Fruit fly (Drosophila melanogaster) whole organism, embryonic: Measurements from ENCODE around the gene melt.
A peak's percentile ranks its signal among the peaks of the same experiment; 100 is the strongest.

Source experiments
- Ada2b ChIP-seq: fragments of 200-800 bp; sonication (Bioruptor generic); IDR thresholded peaks from 2 replicates; pipeline ENCODE4 v1.3.6; 2022; ENCODE audit warnings: missing biosample characterization, missing genetic modification characterization
- B-H1 ChIP-seq: fragments of 200-800 bp; sonication (Bioruptor generic); IDR thresholded peaks from 3 replicates; pipeline ENCODE4 v1.3.6; 2022; ENCODE audit warnings: missing biosample characterization, missing genetic modification characterization
- CG10147 ChIP-seq: fragments of 200-800 bp; sonication (Bioruptor generic); optimal IDR thresholded peaks from 2 replicates; lab custom pipeline; 2019; ENCODE audit warnings: missing biosample characterization, mild to moderate bottlenecking, missing genetic modification characterization, moderate library complexity
- CG10209 ChIP-seq: fragments of 200-800 bp; sonication (Bioruptor generic); optimal IDR thresholded peaks from 3 replicates; lab custom pipeline; 2017; ENCODE audit warnings: missing biosample characterization, mild to moderate bottlenecking, missing genetic modification characterization, missing genetic modification reagents
- CG10654 ChIP-seq: fragments of 200-800 bp; sonication (Bioruptor generic); optimal IDR thresholded peaks from 2 replicates; lab custom pipeline; 2016; ENCODE audit warnings: missing biosample characterization, missing genetic modification characterization
- CG12299 ChIP-seq: fragments of 200-800 bp; sonication (Bioruptor generic); optimal IDR thresholded peaks from 2 replicates; lab custom pipeline; 2018; ENCODE audit warnings: missing biosample characterization, mild to moderate bottlenecking, missing genetic modification characterization
- CG12942 ChIP-seq: fragments of 200-800 bp; sonication (Bioruptor generic); optimal IDR thresholded peaks from 3 replicates; lab custom pipeline; 2016; ENCODE audit warnings: missing biosample characterization, missing genetic modification characterization
- CG13287 ChIP-seq: fragments of 200-800 bp; sonication (Bioruptor generic); IDR thresholded peaks from 2 replicates; pipeline ENCODE4 v1.3.6; 2022; ENCODE audit warnings: missing biosample characterization, missing genetic modification characterization; ENCODE audit not compliant: partially characterized antibody
- CG13894 ChIP-seq: fragments of 200-800 bp; sonication (Bioruptor generic); optimal IDR thresholded peaks from 3 replicates; lab custom pipeline; 2018; ENCODE audit warnings: missing biosample characterization, mild to moderate bottlenecking, missing genetic modification characterization, moderate library complexity
- CG14710 ChIP-seq: fragments of 200-800 bp; sonication (Bioruptor generic); optimal IDR thresholded peaks from 3 replicates; lab custom pipeline; 2019; ENCODE audit warnings: missing biosample characterization, mild to moderate bottlenecking, missing genetic modification characterization, moderate library complexity
- CG15601 ChIP-seq: fragments of 200-800 bp; sonication (Bioruptor generic); optimal IDR thresholded peaks from 3 replicates; lab custom pipeline; 2019; ENCODE audit warnings: missing biosample characterization, mild to moderate bottlenecking, missing genetic modification characterization, moderate library complexity
- CG1603 ChIP-seq: fragments of 200-800 bp; sonication (Bioruptor generic); optimal IDR thresholded peaks from 2 replicates; lab custom pipeline; 2019; ENCODE audit warnings: missing biosample characterization, mild to moderate bottlenecking, missing genetic modification characterization, moderate library complexity
- CG16813 ChIP-seq: fragments of 200-800 bp; sonication (Bioruptor generic); IDR thresholded peaks from 3 replicates; pipeline ENCODE4 v1.3.6; 2022; ENCODE audit warnings: missing biosample characterization, missing genetic modification characterization; ENCODE audit not compliant: partially characterized antibody
- CG31441 ChIP-seq: fragments of 200-800 bp; sonication (Bioruptor generic); IDR thresholded peaks from 2 replicates; pipeline ENCODE4 v1.3.6; 2022; ENCODE audit warnings: missing biosample characterization, missing genetic modification characterization
- CG3995 ChIP-seq: fragments of 200-800 bp; sonication (Bioruptor generic); optimal IDR thresholded peaks from 3 replicates; lab custom pipeline; 2016; ENCODE audit warnings: missing biosample characterization, missing genetic modification characterization
- CG4404 ChIP-seq: fragments of 200-800 bp; sonication (Bioruptor generic); IDR thresholded peaks from 2 replicates; pipeline ENCODE4 v1.3.6; 2022; ENCODE audit warnings: missing biosample characterization, missing genetic modification characterization
- CG4617 ChIP-seq: fragments of 200-800 bp; sonication (Bioruptor generic); optimal IDR thresholded peaks from 3 replicates; lab custom pipeline; 2016; ENCODE audit warnings: missing biosample characterization, missing genetic modification characterization, borderline replicate concordance
- CG4730 ChIP-seq: fragments of 200-800 bp; sonication (Bioruptor generic); IDR thresholded peaks from 2 replicates; pipeline ENCODE4 v1.3.6; 2022; ENCODE audit warnings: missing biosample characterization, missing genetic modification characterization
- CG7987 ChIP-seq: fragments of 200-800 bp; sonication (Bioruptor generic); optimal IDR thresholded peaks from 2 replicates; lab custom pipeline; 2018; ENCODE audit warnings: missing biosample characterization, mild to moderate bottlenecking, missing genetic modification characterization, moderate library complexity
- CG8765 ChIP-seq: fragments of 200-800 bp; sonication (Bioruptor generic); IDR thresholded peaks from 2 replicates; pipeline ENCODE4 v1.3.6; 2022; ENCODE audit warnings: missing biosample characterization, missing genetic modification characterization
- CG9876 ChIP-seq: fragments of 200-800 bp; sonication (Bioruptor generic); optimal IDR thresholded peaks from 2 replicates; lab custom pipeline; 2016; ENCODE audit warnings: missing biosample characterization, missing genetic modification characterization
- Dad ChIP-seq: fragments of 200-800 bp; sonication (Bioruptor generic); optimal IDR thresholded peaks from 3 replicates; lab custom pipeline; 2016; ENCODE audit warnings: missing biosample characterization, missing genetic modification characterization
- Dbx ChIP-seq: fragments of 200-800 bp; sonication (Bioruptor generic); IDR thresholded peaks from 3 replicates; pipeline ENCODE4 v1.3.6; 2022; ENCODE audit warnings: missing biosample characterization, missing genetic modification characterization
- E2f1 ChIP-seq: fragments of 200-800 bp; sonication (Bioruptor generic); IDR thresholded peaks from 2 replicates; pipeline ENCODE4 v1.3.6; 2022; ENCODE audit warnings: missing biosample characterization, missing genetic modification characterization
- MTF-1 ChIP-seq: fragments of 200-800 bp; sonication (Bioruptor generic); optimal IDR thresholded peaks from 2 replicates; lab custom pipeline; 2018; ENCODE audit warnings: missing biosample characterization, mild to moderate bottlenecking, missing genetic modification characterization, borderline replicate concordance
- Nf-YB ChIP-seq: fragments of 200-800 bp; sonication (Bioruptor generic); optimal IDR thresholded peaks from 3 replicates; lab custom pipeline; 2019; ENCODE audit warnings: missing biosample characterization, mild to moderate bottlenecking, missing genetic modification characterization, moderate library complexity
- Oaz ChIP-seq: fragments of 200-800 bp; sonication (Bioruptor generic); IDR thresholded peaks from 2 replicates; pipeline ENCODE4 v1.3.6; 2022; ENCODE audit warnings: missing biosample characterization, missing genetic modification characterization
- Optix ChIP-seq: fragments of 200-800 bp; sonication (Bioruptor generic); IDR thresholded peaks from 3 replicates; pipeline ENCODE4 v1.3.6; 2022; ENCODE audit warnings: missing biosample characterization, missing genetic modification characterization
- Six4 ChIP-seq: fragments of 200-800 bp; sonication (Bioruptor generic); optimal IDR thresholded peaks from 2 replicates; lab custom pipeline; 2016; ENCODE audit warnings: missing biosample characterization, missing genetic modification characterization
- Stat92E ChIP-seq, 3 experiments: fragments of >200 bp in 2 of 3; fragments of 200-800 bp in 1 of 3; sonication (Bioruptor generic) in 1 of 3; optimal IDR thresholded peaks; 2 replicates each; lab custom pipeline; 2017 to 2019; ENCODE audit warnings: missing biosample characterization in 3 of 3, missing genetic modification characterization in 3 of 3, mild to moderate bottlenecking in 1 of 3, moderate library complexity in 1 of 3
- ato ChIP-seq: fragments of 200-800 bp; sonication (Bioruptor generic); IDR thresholded peaks from 2 replicates; pipeline ENCODE4 v1.3.6; 2022; ENCODE audit warnings: missing biosample characterization, missing genetic modification characterization; ENCODE audit not compliant: partially characterized antibody
- az2 ChIP-seq: fragments of 200-800 bp; sonication (Bioruptor generic); optimal IDR thresholded peaks from 3 replicates; lab custom pipeline; 2016; ENCODE audit warnings: missing biosample characterization, missing genetic modification characterization
- crc ChIP-seq: fragments of 200-800 bp; sonication (Bioruptor generic); optimal IDR thresholded peaks from 2 replicates; lab custom pipeline; 2016; ENCODE audit warnings: missing biosample characterization, missing genetic modification characterization
- crol ChIP-seq: fragments of 200-800 bp; sonication (Bioruptor generic); IDR thresholded peaks from 2 replicates; pipeline ENCODE4 v1.3.6; 2022; ENCODE audit warnings: missing biosample characterization, missing genetic modification characterization
- dmrt99B ChIP-seq: fragments of 200-800 bp; sonication (Bioruptor generic); optimal IDR thresholded peaks from 2 replicates; lab custom pipeline; 2018; ENCODE audit warnings: missing biosample characterization, mild to moderate bottlenecking, missing genetic modification characterization, moderate library complexity
- exex ChIP-seq: fragments of 200-800 bp; sonication (Bioruptor generic); optimal IDR thresholded peaks from 4 replicates; lab custom pipeline; 2018; ENCODE audit warnings: missing biosample characterization, mild to moderate bottlenecking, missing genetic modification characterization, moderate library complexity
- grau ChIP-seq: fragments of 200-800 bp; optimal IDR thresholded peaks from 3 replicates; lab custom pipeline; 2019; ENCODE audit warnings: missing biosample characterization, mild to moderate bottlenecking, missing genetic modification characterization, moderate library complexity
- grn ChIP-seq: fragments of 200-800 bp; sonication (Bioruptor generic); optimal IDR thresholded peaks from 3 replicates; lab custom pipeline; 2017; ENCODE audit warnings: missing biosample characterization, missing genetic modification characterization
- insv ChIP-seq, 2 experiments: fragments of 200-800 bp; sonication (Bioruptor generic); optimal IDR thresholded peaks; 3 replicates each; lab custom pipeline; 2016 to 2018; ENCODE audit warnings: missing biosample characterization in 2 of 2, missing genetic modification characterization in 2 of 2
- kay ChIP-seq: fragments of 200-800 bp; sonication (Bioruptor generic); optimal IDR thresholded peaks from 2 replicates; lab custom pipeline; 2016; ENCODE audit warnings: missing biosample characterization, missing genetic modification characterization
- ken ChIP-seq: fragments of 200-800 bp; sonication (Bioruptor generic); IDR thresholded peaks from 3 replicates; pipeline ENCODE4 v1.3.6; 2022; ENCODE audit warnings: missing biosample characterization, missing genetic modification characterization
- nau ChIP-seq: fragments of 200-800 bp; sonication (Bioruptor generic); optimal IDR thresholded peaks from 3 replicates; lab custom pipeline; 2017; ENCODE audit warnings: missing biosample characterization, mild to moderate bottlenecking, missing genetic modification characterization, missing genetic modification reagents
- pros ChIP-seq: fragments of 200-800 bp; sonication (Bioruptor generic); optimal IDR thresholded peaks from 3 replicates; lab custom pipeline; 2019; ENCODE audit warnings: missing biosample characterization, mild to moderate bottlenecking, missing genetic modification characterization, moderate library complexity
- pum ChIP-seq: fragments of 200-800 bp; sonication (Bioruptor generic); optimal IDR thresholded peaks from 2 replicates; lab custom pipeline; 2016; ENCODE audit warnings: missing biosample characterization, missing genetic modification characterization
- schlank ChIP-seq: fragments of 200-800 bp; sonication (Bioruptor generic); optimal IDR thresholded peaks from 2 replicates; lab custom pipeline; 2018; ENCODE audit warnings: missing biosample characterization, mild to moderate bottlenecking, missing genetic modification characterization
- slp2 ChIP-seq: fragments of 200-800 bp; sonication (Bioruptor generic); optimal IDR thresholded peaks from 2 replicates; lab custom pipeline; 2016; ENCODE audit warnings: missing biosample characterization, missing genetic modification characterization
- stc ChIP-seq: fragments of 200-800 bp; sonication (Bioruptor generic); IDR thresholded peaks from 2 replicates; pipeline ENCODE4 v1.3.6; 2022; ENCODE audit warnings: missing biosample characterization, missing genetic modification characterization
- tgo ChIP-seq: fragments of 200-800 bp; sonication (Bioruptor generic); IDR thresholded peaks from 3 replicates; pipeline ENCODE4 v1.3.6; 2022; ENCODE audit warnings: missing biosample characterization, missing genetic modification characterization
- tna ChIP-seq: fragments of 200-800 bp; sonication (Bioruptor generic); IDR thresholded peaks from 2 replicates; pipeline ENCODE4 v1.3.6; 2022; ENCODE audit warnings: missing biosample characterization, missing genetic modification characterization; ENCODE audit not compliant: partially characterized antibody
- twi ChIP-seq: fragments of 200-800 bp; optimal IDR thresholded peaks from 2 replicates; lab custom pipeline; 2019; ENCODE audit warnings: missing biosample characterization, mild to moderate bottlenecking, missing genetic modification characterization, moderate library complexity
- z ChIP-seq: fragments of 200-800 bp; sonication (Bioruptor generic); IDR thresholded peaks from 3 replicates; pipeline ENCODE4 v1.3.6; 2022; ENCODE audit warnings: missing biosample characterization, missing genetic modification characterization

The melt gene

dm6 chr3L:7156890-7157289, 22.6 kb downstream of the melt start, which contains the start of gene corn:
Gene corn (minus strand): TSS chr3L:7157073.
- TF ChIP-seq CG1603 (tag; lab: Kevin White, UChicago) (no peak), nau (GFP tag; lab: Kevin White, UChicago) (no peak), CG3995 (GFP tag; lab: Kevin White, UChicago) (no peak), stc (no peak), exex (tag; lab: Kevin White, UChicago) (no peak), ken (GFP tag; lab: Robert Waterston, UW) (no peak), MTF-1 (no peak), tna (GFP tag; lab: Robert Waterston, UW) (no peak), grau (peak; percentile 2), CG16813 (no peak), Ada2b (GFP tag; lab: Robert Waterston, UW) (no peak), CG10209 (GFP tag; lab: Kevin White, UChicago) (no peak), CG10147 (GFP tag; lab: Kevin White, UChicago) (no peak), CG12299 (peak; percentile 22), schlank (no peak), Dbx (0 out of 3 replicates have a peak, but pooled peaks have one; percentile 23), CG9876 (no peak), CG7987 (GFP tag; lab: Kevin White, UChicago) (peak; percentile 0), insv (GFP tag; optimal IDR thresholded peaks at IDR 0.05; lab: Kevin White, UChicago) (no peak), CG4730 (GFP tag; lab: Robert Waterston, UW) (no peak), E2f1 (GFP tag; lab: Robert Waterston, UW) (no peak), ato (GFP tag; lab: Robert Waterston, UW) (peak; percentile 20; the same call in 1 of the 2 replicates), Six4 (GFP tag; lab: Kevin White, UChicago) (no peak), Nf-YB (GFP tag; lab: Kevin White, UChicago) (no peak), z (GFP tag; lab: Robert Waterston, UW) (no peak), pum (no peak), kay (no peak), Dad (no peak), CG15601 (tag; lab: Kevin White, UChicago) (no peak), az2 (GFP tag; lab: Kevin White, UChicago) (no peak), grn (GFP tag; lab: Kevin White, UChicago) (no peak), Oaz (GFP tag; lab: Robert Waterston, UW) (no peak), CG13894 (tag; lab: Kevin White, UChicago) (no peak), crol (GFP tag; lab: Robert Waterston, UW) (no peak), B-H1 (no peak), CG4404 (GFP tag; lab: Robert Waterston, UW) (no peak), CG31441 (GFP tag; lab: Robert Waterston, UW) (no peak), CG13287 (GFP tag; lab: Robert Waterston, UW) (0 out of 2 replicates have a peak, but pooled peaks have one; percentile 38), CG8765 (GFP tag; lab: Robert Waterston, UW) (no peak), twi (tag; lab: Kevin White, UChicago) (no peak), tgo (GFP tag; lab: Robert Waterston, UW) (no peak), pros (no peak), crc (GFP tag; lab: Kevin White, UChicago) (no peak), CG10654 (GFP tag; lab: Kevin White, UChicago) (no peak), slp2 (GFP tag; lab: Kevin White, UChicago) (no peak), CG12942 (no peak), CG14710 (no peak), dmrt99B (tag; lab: Kevin White, UChicago) (no peak), Stat92E (GFP tag; optimal IDR thresholded peaks at IDR 0.05; lab: Kevin White, UChicago) (no peak), Optix (GFP tag; lab: Robert Waterston, UW) (no peak), CG4617 (GFP tag; lab: Kevin White, UChicago) (no peak)
